Worm (Caenorhabditis elegans) whole organism, L4 larva: ENCODE results near the gene R05G6.4.
A peak's percentile ranks its signal among the peaks of the same experiment; 100 is the strongest.

Experiments
- F44E2.7 ChIP-seq: fragments of 200-800 bp; sonication (Bioruptor generic); IDR thresholded peaks from 2 replicates; pipeline ENCODE4 v2.1.2; 2022; ENCODE audit warnings: missing genetic modification characterization, missing compliant biosample characterization
- F49E8.2 ChIP-seq: sonication (generic microtip); optimal IDR thresholded peaks from 2 replicates; lab custom pipeline; 2016; ENCODE audit warnings: missing compliant biosample characterization, mild to moderate bottlenecking, missing genetic modification characterization, borderline replicate concordance
- ZK337.2 ChIP-seq: fragments of 200-800 bp; sonication (Bioruptor generic); IDR thresholded peaks from 2 replicates; pipeline ENCODE4 v1.3.6; 2022; ENCODE audit warnings: missing genetic modification reagents, missing genetic modification characterization, missing compliant biosample characterization
- aha-1 ChIP-seq: fragments of 150-350 bp; peaks from one replicate; lab custom pipeline; 2014; ENCODE audit warnings: missing biosample characterization, missing genetic modification characterization
- aly-2 ChIP-seq: sonication (generic microtip); optimal IDR thresholded peaks from 2 replicates; lab custom pipeline; 2018; ENCODE audit warnings: missing biosample characterization, missing genetic modification characterization
- ama-1 ChIP-seq: fragments of 150-350 bp; optimal IDR thresholded peaks from 2 replicates; lab custom pipeline; 2014; ENCODE audit warnings: inconsistent platforms, mixed read lengths
- ceh-32 ChIP-seq: sonication (generic microtip); optimal IDR thresholded peaks from 2 replicates; lab custom pipeline; 2016; ENCODE audit warnings: mild to moderate bottlenecking, missing genetic modification characterization, missing compliant biosample characterization; ENCODE audit not compliant: poor library complexity
- ceh-44 ChIP-seq: fragments of 200-800 bp; sonication (Bioruptor generic); IDR thresholded peaks from 2 replicates; pipeline ENCODE4 v1.3.6; 2022; ENCODE audit warnings: missing genetic modification reagents, missing genetic modification characterization, missing compliant biosample characterization
- cey-2 ChIP-seq: sonication (generic microtip); optimal IDR thresholded peaks from 3 replicates; lab custom pipeline; 2017; ENCODE audit warnings: missing genetic modification characterization, mild to moderate bottlenecking, missing compliant biosample characterization, antibody characterized with exemption, borderline replicate concordance; ENCODE audit not compliant: insufficient read depth
- ctbp-1 ChIP-seq: fragments of 200-800 bp; sonication (Bioruptor generic); IDR thresholded peaks from 2 replicates; pipeline ENCODE4 v1.3.6; 2022; ENCODE audit warnings: missing genetic modification reagents, missing genetic modification characterization, missing compliant biosample characterization
- daf-16 ChIP-seq, 3 experiments: sonication (generic microtip); optimal IDR thresholded peaks; 2 replicates each; lab custom pipeline; 2016 to 2017; ENCODE audit warnings: missing genetic modification characterization in 3 of 3, missing genetic modification reagents in 3 of 3, mild to moderate bottlenecking in 2 of 3, missing compliant biosample characterization in 2 of 3, missing biosample characterization in 1 of 3, moderate library complexity in 1 of 3
- dmd-8 ChIP-seq: fragments of 200-800 bp; sonication (Bioruptor generic); IDR thresholded peaks from 2 replicates; pipeline ENCODE4 v1.3.6; 2022; ENCODE audit warnings: missing genetic modification characterization, missing compliant biosample characterization
- dmd-9 ChIP-seq: fragments of 200-800 bp; sonication (Bioruptor generic); IDR thresholded peaks from 2 replicates; pipeline ENCODE4 v1.3.6; 2022; ENCODE audit warnings: missing genetic modification reagents, missing genetic modification characterization, missing compliant biosample characterization
- duxl-1 ChIP-seq: sonication (generic microtip); optimal IDR thresholded peaks from 2 replicates; lab custom pipeline; 2016; ENCODE audit warnings: mild to moderate bottlenecking, missing genetic modification characterization, moderate library complexity, missing compliant biosample characterization; ENCODE audit not compliant: poor library complexity
- dve-1 ChIP-seq: sonication (generic microtip); optimal IDR thresholded peaks from 2 replicates; lab custom pipeline; 2017; ENCODE audit warnings: antibody characterized with exemption, mild to moderate bottlenecking, missing genetic modification characterization, missing compliant biosample characterization; ENCODE audit not compliant: insufficient read depth
- egl-27 ChIP-seq: sonication (generic microtip); optimal IDR thresholded peaks from 3 replicates; lab custom pipeline; 2017; ENCODE audit warnings: missing biosample characterization, missing genetic modification reagents, missing genetic modification characterization
- egl-43 ChIP-seq: fragments of 200-800 bp; sonication (Bioruptor generic); IDR thresholded peaks from 2 replicates; pipeline ENCODE4 v1.3.6; 2022; ENCODE audit warnings: missing genetic modification reagents, missing genetic modification characterization, missing compliant biosample characterization
- fkh-10 ChIP-seq: fragments of 150-350 bp; optimal IDR thresholded peaks from 2 replicates; lab custom pipeline; 2014; ENCODE audit warnings: missing biosample characterization, missing genetic modification reagents, missing genetic modification characterization
- hlh-11 ChIP-seq: fragments of 200-800 bp; sonication (Bioruptor generic); optimal IDR thresholded peaks from 2 replicates; lab custom pipeline; 2018; ENCODE audit warnings: mild to moderate bottlenecking, missing genetic modification characterization, missing compliant biosample characterization
- jun-1 ChIP-seq: fragments of 150-350 bp; optimal IDR thresholded peaks from 2 replicates; lab custom pipeline; 2014; ENCODE audit warnings: missing biosample characterization, missing genetic modification reagents, missing genetic modification characterization
- lim-7 ChIP-seq: fragments of 200-800 bp; sonication (Bioruptor generic); IDR thresholded peaks from 2 replicates; pipeline ENCODE4 v1.3.6; 2022; ENCODE audit warnings: missing genetic modification characterization, missing compliant biosample characterization
- lin-1 ChIP-seq: fragments of 200-800 bp; sonication (Bioruptor generic); IDR thresholded peaks from 2 replicates; pipeline ENCODE4 v1.3.6; 2022; ENCODE audit warnings: missing genetic modification reagents, missing genetic modification characterization, missing compliant biosample characterization
- lin-13 ChIP-seq: fragments of 150-350 bp; optimal IDR thresholded peaks from 2 replicates; lab custom pipeline; 2014; ENCODE audit warnings: missing biosample characterization, missing genetic modification reagents, missing genetic modification characterization
- lin-38 ChIP-seq: fragments of 200-800 bp; sonication (Bioruptor generic); IDR thresholded peaks from 2 replicates; pipeline ENCODE4 v1.3.6; 2022; ENCODE audit warnings: missing genetic modification reagents, missing genetic modification characterization, missing compliant biosample characterization
- mdl-1 ChIP-seq, 2 experiments: fragments of 150-350 bp in 1 of 2; sonication (generic microtip) in 1 of 2; optimal IDR thresholded peaks; 2 replicates each; lab custom pipeline; 2014 to 2017; ENCODE audit warnings: missing biosample characterization in 2 of 2, missing genetic modification characterization in 2 of 2
- mdt-29 ChIP-seq: fragments of 200-800 bp; sonication (Bioruptor generic); IDR thresholded peaks from 2 replicates; pipeline ENCODE4 v1.3.6; 2022; ENCODE audit warnings: missing genetic modification reagents, missing genetic modification characterization, missing compliant biosample characterization
- mes-2 ChIP-seq: sonication (generic microtip); optimal IDR thresholded peaks from 2 replicates; lab custom pipeline; 2016; ENCODE audit warnings: missing genotype, mild to moderate bottlenecking, missing genetic modification characterization, missing compliant biosample characterization; ENCODE audit not compliant: poor library complexity, severe bottlenecking
- nhr-10 ChIP-seq: fragments of 150-350 bp; optimal IDR thresholded peaks from 2 replicates; lab custom pipeline; 2014; ENCODE audit warnings: missing biosample characterization, missing genetic modification characterization
- nhr-102 ChIP-seq: sonication (generic microtip); optimal IDR thresholded peaks from 2 replicates; lab custom pipeline; 2016; ENCODE audit warnings: mild to moderate bottlenecking, missing genetic modification characterization, moderate library complexity, missing compliant biosample characterization
- nhr-42 ChIP-seq: fragments of 200-800 bp; sonication (Bioruptor generic); IDR thresholded peaks from 2 replicates; pipeline ENCODE4 v1.3.6; 2022; ENCODE audit warnings: missing genetic modification characterization, missing compliant biosample characterization
- nhr-48 ChIP-seq: sonication (generic microtip); optimal IDR thresholded peaks from 2 replicates; lab custom pipeline; 2016; ENCODE audit warnings: mild to moderate bottlenecking, missing genetic modification characterization, missing compliant biosample characterization
- nhr-6 ChIP-seq: fragments of 150-350 bp; optimal IDR thresholded peaks from 2 replicates; lab custom pipeline; 2014; ENCODE audit warnings: missing biosample characterization, missing genetic modification characterization
- nhr-76 ChIP-seq: fragments of 150-350 bp; optimal IDR thresholded peaks from 2 replicates; lab custom pipeline; 2014; ENCODE audit warnings: missing biosample characterization, missing genetic modification characterization
- pha-4 ChIP-seq, 2 experiments: fragments of 150-350 bp in 1 of 2; fragments of 200-800 bp in 1 of 2; sonication (Bioruptor generic) in 1 of 2; IDR thresholded peaks in 1 of 2; optimal IDR thresholded peaks in 1 of 2; 2 replicates each; pipeline versions ENCODE4 v1.3.6 to Lab custom; 2014 to 2022; ENCODE audit warnings: missing genetic modification characterization in 2 of 2, missing genetic modification reagents in 2 of 2, missing biosample characterization in 1 of 2, missing compliant biosample characterization in 1 of 2
- php-3 ChIP-seq: fragments of 200-800 bp; sonication (Bioruptor generic); IDR thresholded peaks from 2 replicates; pipeline ENCODE4 v1.3.6; 2022; ENCODE audit warnings: missing genetic modification reagents, missing genetic modification characterization, missing compliant biosample characterization
- saeg-2 ChIP-seq: fragments of 200-800 bp; sonication (Bioruptor generic); IDR thresholded peaks from 2 replicates; pipeline ENCODE4 v1.3.6; 2022; ENCODE audit warnings: missing genetic modification reagents, missing genetic modification characterization, missing compliant biosample characterization
- set-16 ChIP-seq: fragments of 200-800 bp; sonication (Bioruptor generic); IDR thresholded peaks from 2 replicates; pipeline ENCODE4 v1.3.6; 2022; ENCODE audit warnings: missing genetic modification reagents, missing genetic modification characterization, missing compliant biosample characterization
- snpc-1.2 ChIP-seq: fragments of 200-800 bp; sonication (Bioruptor generic); IDR thresholded peaks from 2 replicates; pipeline ENCODE4 v1.3.6; 2022; ENCODE audit warnings: missing genetic modification reagents, missing genetic modification characterization, missing compliant biosample characterization
- spr-1 ChIP-seq: sonication (generic microtip); optimal IDR thresholded peaks from 2 replicates; lab custom pipeline; 2016; ENCODE audit warnings: mild to moderate bottlenecking, missing genetic modification characterization, missing compliant biosample characterization
- tra-1 ChIP-seq: fragments of 200-800 bp; sonication (Bioruptor generic); IDR thresholded peaks from 2 replicates; pipeline ENCODE4 v1.3.6; 2022; ENCODE audit warnings: missing genetic modification reagents, missing genetic modification characterization, missing compliant biosample characterization
- vab-7 ChIP-seq: fragments of 200-800 bp; sonication (Bioruptor generic); IDR thresholded peaks from 2 replicates; pipeline ENCODE4 v1.3.6; 2022; ENCODE audit warnings: missing genetic modification reagents, missing genetic modification characterization, missing compliant biosample characterization
- zfp-3 ChIP-seq: fragments of 200-800 bp; sonication (Bioruptor generic); conservative IDR thresholded peaks from 2 replicates; pipeline ENCODE4 v1.3.6; 2022; ENCODE audit warnings: missing genetic modification reagents, missing genetic modification characterization, missing compliant biosample characterization
- ztf-7 ChIP-seq: fragments of 150-350 bp; optimal IDR thresholded peaks from 2 replicates; lab custom pipeline; 2014; ENCODE audit warnings: missing biosample characterization, missing genetic modification characterization

The R05G6.4 gene

DNA sequence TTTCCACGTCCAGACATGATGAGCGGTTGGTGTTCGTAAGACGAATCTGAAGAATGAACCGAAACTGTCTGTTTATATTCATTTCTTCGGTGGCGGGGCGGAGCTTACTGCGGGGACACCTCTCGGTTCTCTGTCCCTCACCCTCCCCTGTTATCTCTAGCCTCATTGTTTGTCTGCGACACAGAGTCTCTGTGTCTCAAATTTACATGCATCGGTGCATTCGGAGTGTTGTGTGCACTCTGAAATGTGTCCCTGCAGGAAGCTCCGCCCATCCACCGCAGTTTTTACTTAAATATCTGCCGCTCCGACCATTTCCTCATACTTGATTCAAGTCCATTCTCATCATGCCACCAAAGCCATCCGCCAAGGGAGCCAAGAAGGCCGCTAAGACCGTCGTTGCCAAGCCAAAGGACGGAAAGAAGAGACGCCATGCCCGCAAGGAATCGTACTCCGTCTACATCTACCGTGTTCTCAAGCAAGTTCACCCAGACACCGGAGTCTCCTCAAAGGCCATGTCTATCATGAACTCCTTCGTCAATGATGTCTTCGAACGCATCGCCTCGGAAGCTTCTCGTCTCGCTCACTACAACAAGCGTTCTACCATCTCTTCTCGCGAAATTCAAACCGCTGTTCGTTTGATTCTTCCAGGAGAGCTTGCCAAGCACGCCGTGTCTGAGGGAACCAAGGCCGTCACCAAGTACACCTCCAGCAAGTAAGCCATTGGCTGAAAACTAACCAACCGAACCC, 26.7 kb upstream of the R05G6.4 start, which contains the start of the genes his-61 and his-62 (continued):
- 0 out of 2 replicates have a peak, but pooled peaks have one; percentile 46 for TF ChIP-seq saeg-2 (GFP tag; lab: Robert Waterston, UW)

DNA sequence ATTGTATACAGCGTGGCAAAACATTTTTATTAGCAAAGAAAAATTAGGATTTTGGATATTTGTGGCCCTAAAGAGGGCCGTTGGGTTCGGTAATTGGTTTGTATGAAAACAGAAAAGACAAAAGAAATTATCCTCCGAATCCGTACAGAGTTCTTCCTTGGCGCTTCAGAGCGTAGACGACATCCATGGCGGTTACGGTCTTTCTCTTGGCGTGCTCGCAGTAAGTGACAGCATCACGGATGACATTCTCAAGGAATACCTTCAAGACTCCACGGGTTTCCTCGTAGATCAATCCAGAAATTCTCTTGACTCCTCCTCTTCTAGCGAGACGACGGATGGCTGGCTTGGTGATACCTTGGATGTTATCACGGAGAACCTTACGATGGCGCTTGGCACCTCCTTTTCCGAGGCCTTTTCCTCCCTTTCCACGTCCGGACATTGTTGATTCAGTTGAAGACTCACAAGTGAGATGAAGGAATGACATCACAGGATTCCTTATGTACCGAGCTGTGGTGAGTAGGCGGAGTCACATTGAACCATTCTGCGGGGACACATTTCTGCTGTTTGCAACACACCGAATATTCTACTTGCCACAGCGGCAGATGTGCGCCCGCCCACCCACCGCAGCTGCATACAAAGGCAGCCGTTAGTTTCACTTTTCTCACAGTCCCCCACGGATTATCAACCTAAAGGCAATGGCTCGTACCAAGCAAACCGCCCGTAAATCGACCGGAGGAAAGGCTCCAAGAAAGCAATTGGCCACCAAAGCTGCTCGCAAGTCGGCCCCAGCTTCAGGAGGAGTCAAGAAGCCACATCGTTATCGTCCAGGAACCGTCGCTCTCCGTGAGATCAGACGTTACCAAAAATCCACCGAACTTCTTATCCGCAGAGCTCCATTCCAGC, 25.2 kb upstream of the R05G6.4 start, which contains the start of the genes his-60 and his-59:
his-60 (minus strand) TSS at position 439 of the 903 bp plus-strand sequence.
his-59 (plus strand) TSS at position 696 of the 903 bp plus-strand sequence.
- peak; percentile 48 for TF ChIP-seq lin-38 (GFP tag; lab: Robert Waterston, UW)
- no peak for TF ChIP-seq jun-1 (tag; lab: Kevin White, UChicago)
- TF ChIP-seq set-16 (GFP tag; lab: Robert Waterston, UW) = peak; percentile 71
- TF ChIP-seq lin-1 (GFP tag; lab: Robert Waterston, UW) = peak; percentile 37; the same call in 1 of the 2 replicates
- TF ChIP-seq duxl-1 = no peak
- TF ChIP-seq dmd-8 (GFP tag; lab: Robert Waterston, UW) = peak; percentile 84
- TF ChIP-seq ztf-7 = no peak
- peak; percentile 26; the same call in 1 of the 2 replicates for TF ChIP-seq mdt-29
- TF ChIP-seq nhr-6 (tag; lab: Kevin White, UChicago) = peak; percentile 82
- TF ChIP-seq lim-7 (GFP tag; lab: Robert Waterston, UW) = peak; percentile 85
- peak; percentile 80 for TF ChIP-seq nhr-102 (tag; lab: Kevin White, UChicago)
- no peak for TF ChIP-seq spr-1 (tag; lab: Kevin White, UChicago)
- TF ChIP-seq daf-16 (GFP tag; optimal IDR thresholded peaks at IDR 0.05; lab: Kevin White, UChicago) = no peak
- TF ChIP-seq daf-16 (tag; optimal IDR thresholded peaks at IDR 0.05; lab: Kevin White, UChicago) = peak; percentile 62
- TF ChIP-seq ctbp-1 = no peak
- peak; percentile 80 for TF ChIP-seq mes-2 (tag; lab: Kevin White, UChicago)
- no peak for TF ChIP-seq lin-13 (GFP tag; lab: Kevin White, UChicago)
- no peak for TF ChIP-seq dmd-9
- peak; percentile 57 for TF ChIP-seq snpc-1.2 (GFP tag; lab: Robert Waterston, UW)
- TF ChIP-seq ZK337.2 (GFP tag; lab: Robert Waterston, UW) = no peak
- no peak for TF ChIP-seq cey-2 (tag; lab: Kevin White, UChicago)
- peak; percentile 59; the same call in 1 of the 2 replicates for TF ChIP-seq php-3 (GFP tag; lab: Robert Waterston, UW)
- peak; percentile 77; the same call in 1 of the 2 replicates for TF ChIP-seq F44E2.7 (GFP tag; lab: Robert Waterston, UW)
- peak; percentile 82 for TF ChIP-seq nhr-48 (tag; lab: Kevin White, UChicago)
- peak; percentile 98 for TF ChIP-seq dve-1
- TF ChIP-seq tra-1 (GFP tag; lab: Robert Waterston, UW) = peak; percentile 42; the same call in 1 of the 2 replicates
- peak; percentile 76 for TF ChIP-seq hlh-11
- TF ChIP-seq ama-1 (lab: Kevin White, UChicago) = peak; percentile 50
- TF ChIP-seq nhr-76 (tag; lab: Kevin White, UChicago) = no peak
- no peak for TF ChIP-seq aly-2
- peak; percentile 21 for TF ChIP-seq pha-4 (GFP tag; IDR thresholded peaks at IDR 0.05; lab: Robert Waterston, UW)
- no peak for TF ChIP-seq pha-4 (tag; optimal IDR thresholded peaks at IDR 0.05; lab: Kevin White, UChicago)
- peak; percentile 89 for TF ChIP-seq F49E8.2 (tag; lab: Kevin White, UChicago)
- peak; percentile 46; the same call in 1 of the 2 replicates for TF ChIP-seq nhr-42 (GFP tag; lab: Robert Waterston, UW)
- TF ChIP-seq fkh-10 (GFP tag; lab: Kevin White, UChicago) = no peak
- TF ChIP-seq egl-43 = peak; percentile 77
- no peak for TF ChIP-seq ceh-44
- peak; percentile 64 for TF ChIP-seq vab-7 (GFP tag; lab: Robert Waterston, UW)
- TF ChIP-seq ceh-32 (tag; lab: Kevin White, UChicago) = no peak
- TF ChIP-seq aha-1 (tag; lab: Kevin White, UChicago) = peak; percentile 51
- TF ChIP-seq egl-27 (tag; lab: Kevin White, UChicago) = no peak
- no peak for TF ChIP-seq zfp-3 (GFP tag; lab: Robert Waterston, UW)
- TF ChIP-seq nhr-10 (tag; lab: Kevin White, UChicago) = no peak
- TF ChIP-seq mdl-1 (tag; optimal IDR thresholded peaks at IDR 0.05; lab: Kevin White, UChicago) = no peak
